Fruit fly (Drosophila melanogaster): ENCODE data around the gene Sap47.

Gene Sap47

dm6 chr3R:15921747-15922146 lies 13.2 kb upstream of the Sap47 start:
- TF ChIP-seq CG15710 (tag; optimal IDR thresholded peaks at IDR 0.05) = no peak

- TF ChIP-seq CG12605 (GFP tag; IDR thresholded peaks at IDR 0.05) = peak; percentile 79
- peak; percentile 10 for TF ChIP-seq CG8301 (tag; optimal IDR thresholded peaks at IDR 0.05)
- TF ChIP-seq CG14655 (GFP tag; optimal IDR thresholded peaks at IDR 0.05) = peak; percentile 44
- TF ChIP-seq Snoo (tag; optimal IDR thresholded peaks at IDR 0.05) = no peak
- TF ChIP-seq Ets98B (GFP tag; IDR thresholded peaks at IDR 0.05) = peak; percentile 50; the same call in 1 of the 2 replicates
- TF ChIP-seq CG32121 (GFP tag; IDR thresholded peaks at IDR 0.05) = peak; percentile 51; the same call in 1 of the 2 replicates
Measured at dm6 chr3R:15922622-15923574, 12.0 kb upstream of the Sap47 start.

- TF ChIP-seq rn (GFP tag; IDR thresholded peaks at IDR 0.05) (no peak), CG12605 (GFP tag; IDR thresholded peaks at IDR 0.05) (no peak), Ets98B (GFP tag; IDR thresholded peaks at IDR 0.05) (no peak), EcR (GFP tag; optimal IDR thresholded peaks at IDR 0.05) (no peak), CG14655 (GFP tag; optimal IDR thresholded peaks at IDR 0.05) (no peak), gl (tag; optimal IDR thresholded peaks at IDR 0.05) (no peak), CG17806 (tag; optimal IDR thresholded peaks at IDR 0.05) (no peak), CG15710 (tag; optimal IDR thresholded peaks at IDR 0.05) (no peak), D1 (tag; optimal IDR thresholded peaks at IDR 0.05) (no peak), CG13204 (GFP tag; optimal IDR thresholded peaks at IDR 0.05) (no peak), CG8159 (tag; optimal IDR thresholded peaks at IDR 0.05) (no peak), fd96Ca (GFP tag; IDR thresholded peaks at IDR 0.05) (no peak), Pif1B (GFP tag; optimal IDR thresholded peaks at IDR 0.05) (no peak), CG32121 (GFP tag; IDR thresholded peaks at IDR 0.05) (no peak), CG10348 (GFP tag; IDR thresholded peaks at IDR 0.05) (no peak), Pif1A (GFP tag; optimal IDR thresholded peaks at IDR 0.05) (no peak), CG4496 (GFP tag; IDR thresholded peaks at IDR 0.05) (no peak), CG34367 (tag; optimal IDR thresholded peaks at IDR 0.05) (no peak)
Measured at dm6 chr3R:15925329-15925728, 9.6 kb upstream of the Sap47 start, which contains the start of gene CG34276. TSS of gene CG34276 (plus strand) at chr3R:15925629.

dm6 chr3R:15925939-15926338 lies 9.0 kb upstream of the Sap47 start:
- TF ChIP-seq EcR (GFP tag; optimal IDR thresholded peaks at IDR 0.05) = no peak
- TF ChIP-seq CG15710 (tag; optimal IDR thresholded peaks at IDR 0.05) = no peak
- TF ChIP-seq Pif1A (GFP tag; optimal IDR thresholded peaks at IDR 0.05) = no peak

dm6 chr3R:15927172-15927571 lies 7.7 kb upstream of the Sap47 start:
- no peak for TF ChIP-seq rn (GFP tag; IDR thresholded peaks at IDR 0.05)
- TF ChIP-seq CG12605 (GFP tag; IDR thresholded peaks at IDR 0.05) = no peak
- peak; percentile 74 for TF ChIP-seq CG8301 (tag; optimal IDR thresholded peaks at IDR 0.05)
- TF ChIP-seq fd96Ca (GFP tag; IDR thresholded peaks at IDR 0.05) = peak; percentile 74
- peak; percentile 75 for TF ChIP-seq CG32121 (GFP tag; IDR thresholded peaks at IDR 0.05)
- no peak for TF ChIP-seq CG9948 (tag; optimal IDR thresholded peaks at IDR 0.05)
- TF ChIP-seq CG4496 (GFP tag; IDR thresholded peaks at IDR 0.05) = peak; percentile 86
- peak; percentile 70 for TF ChIP-seq Ets98B (GFP tag; IDR thresholded peaks at IDR 0.05)

- no peak for TF ChIP-seq Pif1B (GFP tag; optimal IDR thresholded peaks at IDR 0.05)
- TF ChIP-seq CG10348 (GFP tag; IDR thresholded peaks at IDR 0.05) = no peak
- no peak for TF ChIP-seq CG8159 (tag; optimal IDR thresholded peaks at IDR 0.05)
- TF ChIP-seq CG15710 (tag; optimal IDR thresholded peaks at IDR 0.05) = no peak
- no peak for TF ChIP-seq CG9948 (tag; optimal IDR thresholded peaks at IDR 0.05)
- TF ChIP-seq CG17806 (tag; optimal IDR thresholded peaks at IDR 0.05) = no peak
- no peak for TF ChIP-seq CG32121 (GFP tag; IDR thresholded peaks at IDR 0.05)
- no peak for TF ChIP-seq CG13204 (GFP tag; optimal IDR thresholded peaks at IDR 0.05)
- TF ChIP-seq Snoo (tag; optimal IDR thresholded peaks at IDR 0.05) = no peak
- no peak for TF ChIP-seq Pif1A (GFP tag; optimal IDR thresholded peaks at IDR 0.05)
- no peak for TF ChIP-seq CG4496 (GFP tag; IDR thresholded peaks at IDR 0.05)
- TF ChIP-seq CG8301 (tag; optimal IDR thresholded peaks at IDR 0.05) = no peak
- TF ChIP-seq fd96Ca (GFP tag; IDR thresholded peaks at IDR 0.05) = no peak
- TF ChIP-seq gl (tag; optimal IDR thresholded peaks at IDR 0.05) = no peak
- TF ChIP-seq CG12605 (GFP tag; IDR thresholded peaks at IDR 0.05) = no peak
Measured at dm6 chr3R:15928127-15928526, 6.8 kb upstream of the Sap47 start.

dm6 chr3R:15930050-15930449 lies 4.8 kb upstream of the Sap47 start:
- TF ChIP-seq CG10348 (GFP tag; IDR thresholded peaks at IDR 0.05) (no peak), fd96Ca (GFP tag; IDR thresholded peaks at IDR 0.05) (no peak)
